Worm (Caenorhabditis elegans) whole organism, L4 larva: ENCODE measurements around the gene C27D9.2.

ENCODE experiments used
- F26F4.8 ChIP-seq: fragments of 200-800 bp; sonication (Bioruptor generic); conservative IDR thresholded peaks from 2 replicates; pipeline ENCODE4 v1.3.6; 2022; ENCODE audit warnings: missing genetic modification characterization, missing compliant biosample characterization
- Y75B8A.6 ChIP-seq: fragments of 200-800 bp; sonication (Bioruptor generic); IDR thresholded peaks from 2 replicates; pipeline ENCODE4 v1.3.6; 2022; ENCODE audit warnings: missing genetic modification reagents, missing genetic modification characterization, missing compliant biosample characterization
- ZK337.2 ChIP-seq: fragments of 200-800 bp; sonication (Bioruptor generic); IDR thresholded peaks from 2 replicates; pipeline ENCODE4 v1.3.6; 2022; ENCODE audit warnings: missing genetic modification reagents, missing genetic modification characterization, missing compliant biosample characterization
- attf-4 ChIP-seq: sonication (generic microtip); optimal IDR thresholded peaks from 3 replicates; lab custom pipeline; 2017; ENCODE audit warnings: missing biosample characterization, missing genetic modification characterization
- ceh-20 ChIP-seq: fragments of 200-800 bp; sonication (Bioruptor generic); IDR thresholded peaks from 2 replicates; pipeline ENCODE4 v1.3.6; 2022; ENCODE audit warnings: missing genetic modification reagents, missing genetic modification characterization, missing compliant biosample characterization
- ceh-28 ChIP-seq: fragments of 150-350 bp; optimal IDR thresholded peaks from 2 replicates; lab custom pipeline; 2014; ENCODE audit warnings: missing biosample characterization, missing genetic modification reagents, missing genetic modification characterization
- ceh-32 ChIP-seq: sonication (generic microtip); optimal IDR thresholded peaks from 2 replicates; lab custom pipeline; 2016; ENCODE audit warnings: mild to moderate bottlenecking, missing genetic modification characterization, missing compliant biosample characterization; ENCODE audit not compliant: poor library complexity
- ceh-82 ChIP-seq: sonication (generic microtip); optimal IDR thresholded peaks from 2 replicates; lab custom pipeline; 2017; ENCODE audit warnings: missing biosample characterization, missing genetic modification characterization
- ctbp-1 ChIP-seq: fragments of 200-800 bp; sonication (Bioruptor generic); IDR thresholded peaks from 2 replicates; pipeline ENCODE4 v1.3.6; 2022; ENCODE audit warnings: missing genetic modification reagents, missing genetic modification characterization, missing compliant biosample characterization
- daf-8 ChIP-seq: fragments of 200-800 bp; sonication (Bioruptor generic); IDR thresholded peaks from 2 replicates; pipeline ENCODE4 v1.3.6; 2022; ENCODE audit warnings: missing genetic modification characterization, missing compliant biosample characterization
- dmd-6 ChIP-seq: fragments of 200-800 bp; sonication (Bioruptor generic); IDR thresholded peaks from 2 replicates; pipeline ENCODE4 v1.3.6; 2022; ENCODE audit warnings: missing genetic modification reagents, missing genetic modification characterization, missing compliant biosample characterization
- dpl-1 ChIP-seq: fragments of 150-350 bp; optimal IDR thresholded peaks from 2 replicates; lab custom pipeline; 2014; ENCODE audit warnings: missing biosample characterization, missing genetic modification reagents, missing genetic modification characterization
- duxl-1 ChIP-seq: sonication (generic microtip); optimal IDR thresholded peaks from 2 replicates; lab custom pipeline; 2016; ENCODE audit warnings: mild to moderate bottlenecking, missing genetic modification characterization, moderate library complexity, missing compliant biosample characterization; ENCODE audit not compliant: poor library complexity
- fos-1 ChIP-seq: fragments of 150-350 bp; optimal IDR thresholded peaks from 2 replicates; lab custom pipeline; 2014; ENCODE audit warnings: missing biosample characterization, missing genetic modification characterization
- gei-8 ChIP-seq: fragments of 200-800 bp; sonication (Bioruptor generic); optimal IDR thresholded peaks from 2 replicates; lab custom pipeline; 2018; ENCODE audit warnings: mild to moderate bottlenecking, missing genetic modification characterization, missing compliant biosample characterization
- hlh-11 ChIP-seq: fragments of 200-800 bp; sonication (Bioruptor generic); optimal IDR thresholded peaks from 2 replicates; lab custom pipeline; 2018; ENCODE audit warnings: mild to moderate bottlenecking, missing genetic modification characterization, missing compliant biosample characterization
- hlh-30 ChIP-seq: sonication (generic microtip); optimal IDR thresholded peaks from 2 replicates; lab custom pipeline; 2017; ENCODE audit warnings: antibody characterized with exemption, mild to moderate bottlenecking, missing genetic modification characterization, missing compliant biosample characterization; ENCODE audit not compliant: insufficient read depth
- hmg-1.1 ChIP-seq: fragments of 200-800 bp; sonication (Bioruptor generic); IDR thresholded peaks from 2 replicates; pipeline ENCODE4 v1.3.6; 2022; ENCODE audit warnings: missing genetic modification reagents, missing genetic modification characterization, missing compliant biosample characterization
- jun-1 ChIP-seq: fragments of 150-350 bp; optimal IDR thresholded peaks from 2 replicates; lab custom pipeline; 2014; ENCODE audit warnings: missing biosample characterization, missing genetic modification reagents, missing genetic modification characterization
- lim-7 ChIP-seq: fragments of 200-800 bp; sonication (Bioruptor generic); IDR thresholded peaks from 2 replicates; pipeline ENCODE4 v1.3.6; 2022; ENCODE audit warnings: missing genetic modification characterization, missing compliant biosample characterization
- lin-13 ChIP-seq: fragments of 150-350 bp; optimal IDR thresholded peaks from 2 replicates; lab custom pipeline; 2014; ENCODE audit warnings: missing biosample characterization, missing genetic modification reagents, missing genetic modification characterization
- lin-38 ChIP-seq: fragments of 200-800 bp; sonication (Bioruptor generic); IDR thresholded peaks from 2 replicates; pipeline ENCODE4 v1.3.6; 2022; ENCODE audit warnings: missing genetic modification reagents, missing genetic modification characterization, missing compliant biosample characterization
- lir-3 ChIP-seq: sonication (generic microtip); optimal IDR thresholded peaks from 2 replicates; lab custom pipeline; 2016; ENCODE audit warnings: mild to moderate bottlenecking, missing genetic modification characterization, missing compliant biosample characterization
- lsy-2 ChIP-seq, 2 experiments: fragments of 150-350 bp in 1 of 2; sonication (generic microtip) in 1 of 2; optimal IDR thresholded peaks; 2 replicates each; lab custom pipeline; 2014 to 2017; ENCODE audit warnings: missing biosample characterization in 2 of 2, missing genetic modification characterization in 2 of 2
- madf-5 ChIP-seq, 2 experiments: fragments of 200-800 bp; sonication (Bioruptor generic); IDR thresholded peaks; 2 replicates each; pipeline ENCODE4 v1.3.6; 2022; ENCODE audit warnings: missing compliant biosample characterization in 2 of 2, missing genetic modification characterization in 2 of 2
- madf-9 ChIP-seq: fragments of 200-800 bp; sonication (Bioruptor generic); conservative IDR thresholded peaks from 2 replicates; pipeline ENCODE4 v1.3.6; 2022; ENCODE audit warnings: missing genetic modification reagents, missing genetic modification characterization, missing compliant biosample characterization
- mdl-1 ChIP-seq, 2 experiments: fragments of 150-350 bp in 1 of 2; sonication (generic microtip) in 1 of 2; optimal IDR thresholded peaks; 2 replicates each; lab custom pipeline; 2014 to 2017; ENCODE audit warnings: missing biosample characterization in 2 of 2, missing genetic modification characterization in 2 of 2
- mdt-29 ChIP-seq: fragments of 200-800 bp; sonication (Bioruptor generic); IDR thresholded peaks from 2 replicates; pipeline ENCODE4 v1.3.6; 2022; ENCODE audit warnings: missing genetic modification reagents, missing genetic modification characterization, missing compliant biosample characterization
- mep-1 ChIP-seq: fragments of 150-350 bp; sonication (generic microtip); optimal IDR thresholded peaks from 3 replicates; lab custom pipeline; 2014; ENCODE audit warnings: missing biosample characterization, missing genetic modification characterization
- mes-2 ChIP-seq: sonication (generic microtip); optimal IDR thresholded peaks from 2 replicates; lab custom pipeline; 2016; ENCODE audit warnings: missing genotype, mild to moderate bottlenecking, missing genetic modification characterization, missing compliant biosample characterization; ENCODE audit not compliant: poor library complexity, severe bottlenecking
- nhr-11 ChIP-seq: fragments of 150-350 bp; optimal IDR thresholded peaks from 2 replicates; lab custom pipeline; 2014; ENCODE audit warnings: missing biosample characterization, missing genetic modification characterization
- nhr-111 ChIP-seq: fragments of 200-800 bp; sonication (Bioruptor generic); optimal IDR thresholded peaks from 2 replicates; lab custom pipeline; 2018; ENCODE audit warnings: mild to moderate bottlenecking, missing genetic modification characterization, missing compliant biosample characterization
- nhr-237 ChIP-seq: sonication (generic microtip); optimal IDR thresholded peaks from 2 replicates; lab custom pipeline; 2017; ENCODE audit warnings: missing biosample characterization, missing genetic modification characterization
- nhr-25 ChIP-seq: sonication (generic microtip); optimal IDR thresholded peaks from 2 replicates; lab custom pipeline; 2017; ENCODE audit warnings: missing genetic modification characterization, mild to moderate bottlenecking, missing compliant biosample characterization, antibody characterized with exemption, moderate library complexity, borderline replicate concordance; ENCODE audit not compliant: insufficient read depth
- nhr-28 ChIP-seq: fragments of 150-350 bp; optimal IDR thresholded peaks from 2 replicates; lab custom pipeline; 2014; ENCODE audit warnings: missing biosample characterization, missing genetic modification characterization
- nhr-48 ChIP-seq: sonication (generic microtip); optimal IDR thresholded peaks from 2 replicates; lab custom pipeline; 2016; ENCODE audit warnings: mild to moderate bottlenecking, missing genetic modification characterization, missing compliant biosample characterization
- pha-4 ChIP-seq, 2 experiments: fragments of 150-350 bp in 1 of 2; fragments of 200-800 bp in 1 of 2; sonication (Bioruptor generic) in 1 of 2; IDR thresholded peaks in 1 of 2; optimal IDR thresholded peaks in 1 of 2; 2 replicates each; pipeline versions ENCODE4 v1.3.6 to Lab custom; 2014 to 2022; ENCODE audit warnings: missing genetic modification characterization in 2 of 2, missing genetic modification reagents in 2 of 2, missing biosample characterization in 1 of 2, missing compliant biosample characterization in 1 of 2
- php-3 ChIP-seq: fragments of 200-800 bp; sonication (Bioruptor generic); IDR thresholded peaks from 2 replicates; pipeline ENCODE4 v1.3.6; 2022; ENCODE audit warnings: missing genetic modification reagents, missing genetic modification characterization, missing compliant biosample characterization
- pqm-1 ChIP-seq: sonication (generic microtip); optimal IDR thresholded peaks from 2 replicates; lab custom pipeline; 2017; ENCODE audit warnings: missing biosample characterization, missing genetic modification characterization
- set-16 ChIP-seq: fragments of 200-800 bp; sonication (Bioruptor generic); IDR thresholded peaks from 2 replicates; pipeline ENCODE4 v1.3.6; 2022; ENCODE audit warnings: missing genetic modification reagents, missing genetic modification characterization, missing compliant biosample characterization
- snpc-1.2 ChIP-seq: fragments of 200-800 bp; sonication (Bioruptor generic); IDR thresholded peaks from 2 replicates; pipeline ENCODE4 v1.3.6; 2022; ENCODE audit warnings: missing genetic modification reagents, missing genetic modification characterization, missing compliant biosample characterization
- spr-3 ChIP-seq: fragments of 200-800 bp; sonication (Bioruptor generic); optimal IDR thresholded peaks from 2 replicates; lab custom pipeline; 2018; ENCODE audit warnings: mild to moderate bottlenecking, missing genetic modification characterization, missing compliant biosample characterization
- tra-1 ChIP-seq: fragments of 200-800 bp; sonication (Bioruptor generic); IDR thresholded peaks from 2 replicates; pipeline ENCODE4 v1.3.6; 2022; ENCODE audit warnings: missing genetic modification reagents, missing genetic modification characterization, missing compliant biosample characterization
- vab-7 ChIP-seq: fragments of 200-800 bp; sonication (Bioruptor generic); IDR thresholded peaks from 2 replicates; pipeline ENCODE4 v1.3.6; 2022; ENCODE audit warnings: missing genetic modification reagents, missing genetic modification characterization, missing compliant biosample characterization
- zag-1 ChIP-seq: fragments of 150-350 bp; optimal IDR thresholded peaks from 2 replicates; lab custom pipeline; 2014; ENCODE audit warnings: missing biosample characterization, missing genetic modification characterization
- zfp-3 ChIP-seq: fragments of 200-800 bp; sonication (Bioruptor generic); conservative IDR thresholded peaks from 2 replicates; pipeline ENCODE4 v1.3.6; 2022; ENCODE audit warnings: missing genetic modification reagents, missing genetic modification characterization, missing compliant biosample characterization
- zip-11 ChIP-seq: fragments of 200-800 bp; sonication (Bioruptor generic); IDR thresholded peaks from 2 replicates; pipeline ENCODE4 v1.3.6; 2022; ENCODE audit warnings: missing genetic modification characterization, missing compliant biosample characterization
- ztf-11 ChIP-seq: fragments of 150-350 bp; optimal IDR thresholded peaks from 2 replicates; lab custom pipeline; 2014; ENCODE audit warnings: missing biosample characterization, missing genetic modification characterization

The C27D9.2 gene

DNA sequence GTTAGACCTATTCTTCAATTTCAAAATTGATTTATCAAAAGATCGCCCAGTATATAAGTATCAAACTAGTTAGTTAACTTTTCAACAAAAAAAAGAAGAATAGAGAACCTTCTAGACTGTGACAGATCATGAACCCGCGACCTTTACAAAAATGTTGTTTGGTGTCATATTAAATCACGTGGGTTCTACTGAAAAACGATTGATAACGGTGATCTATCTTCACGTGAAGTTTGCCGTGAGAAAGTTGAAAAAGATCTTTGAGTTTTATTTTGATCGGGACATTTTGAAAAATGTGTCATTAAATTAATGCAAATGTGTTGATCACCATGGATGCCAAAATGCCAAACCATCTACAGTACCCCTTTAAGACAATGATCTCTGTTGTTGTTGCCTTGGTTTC is 8.3 kb downstream of the C27D9.2 start:
- TF ChIP-seq lir-3 (tag; lab: Kevin White, UChicago) = no peak
- TF ChIP-seq mes-2 (tag; lab: Kevin White, UChicago) = no peak
- no peak for TF ChIP-seq lin-38
- TF ChIP-seq duxl-1 = no peak
- no peak for TF ChIP-seq nhr-111
- TF ChIP-seq jun-1 (tag; lab: Kevin White, UChicago) = no peak
- peak; percentile 64; the same call in 1 of the 2 replicates for TF ChIP-seq mdt-29
- TF ChIP-seq fos-1 = no peak
- TF ChIP-seq attf-4 (tag; lab: Kevin White, UChicago) = no peak
- TF ChIP-seq zag-1 (tag; lab: Kevin White, UChicago) = no peak
- TF ChIP-seq php-3 (GFP tag; lab: Robert Waterston, UW) = no peak
- no peak for TF ChIP-seq nhr-11 (tag; lab: Kevin White, UChicago)
- TF ChIP-seq spr-3 (GFP tag; lab: Kevin White, UChicago) = no peak
- TF ChIP-seq ceh-82 (tag; lab: Kevin White, UChicago) = no peak
- TF ChIP-seq nhr-48 = no peak
- 0 out of 2 replicates have a peak, but pooled peaks have one; percentile 14 for TF ChIP-seq ceh-20 (GFP tag; lab: Robert Waterston, UW)
- no peak for TF ChIP-seq vab-7
- no peak for TF ChIP-seq hmg-1.1
- TF ChIP-seq gei-8 (GFP tag; lab: Kevin White, UChicago) = no peak
- no peak for TF ChIP-seq tra-1
- TF ChIP-seq pha-4 (GFP tag; IDR thresholded peaks at IDR 0.05; lab: Robert Waterston, UW) = no peak
- TF ChIP-seq pha-4 (tag; optimal IDR thresholded peaks at IDR 0.05; lab: Kevin White, UChicago) = no peak
- TF ChIP-seq madf-9 (GFP tag; lab: Robert Waterston, UW) = no peak
- TF ChIP-seq mep-1 = no peak
- TF ChIP-seq snpc-1.2 = no peak
- TF ChIP-seq ZK337.2 (GFP tag; lab: Robert Waterston, UW) = no peak
- no peak for TF ChIP-seq lin-13 (GFP tag; lab: Kevin White, UChicago)
- TF ChIP-seq hlh-11 = peak; percentile 4
- TF ChIP-seq zfp-3 = no peak
- no peak for TF ChIP-seq ceh-28 (tag; lab: Kevin White, UChicago)
- no peak for TF ChIP-seq nhr-237 (tag; lab: Kevin White, UChicago)
- no peak for TF ChIP-seq zip-11 (GFP tag; lab: Robert Waterston, UW)
- TF ChIP-seq dmd-6 (GFP tag; lab: Robert Waterston, UW) = no peak
- TF ChIP-seq nhr-25 = no peak
- TF ChIP-seq nhr-28 = no peak
- TF ChIP-seq hlh-30 (tag; lab: Kevin White, UChicago) = peak; percentile 66
- TF ChIP-seq, all 104 proteins: peak for 4

- TF ChIP-seq ZK337.2 (GFP tag; lab: Robert Waterston, UW) (no peak), daf-8 (GFP tag; lab: Robert Waterston, UW) (no peak), hlh-30 (tag; lab: Kevin White, UChicago) (peak; percentile 26), lsy-2 (tag; optimal IDR thresholded peaks at IDR 0.05; lab: Kevin White, UChicago) (peak in 1 of 2 experiments; percentile 2)
Measured at ce11 chrII:4747697-4748096, 9.0 kb downstream of the C27D9.2 start.

DNA sequence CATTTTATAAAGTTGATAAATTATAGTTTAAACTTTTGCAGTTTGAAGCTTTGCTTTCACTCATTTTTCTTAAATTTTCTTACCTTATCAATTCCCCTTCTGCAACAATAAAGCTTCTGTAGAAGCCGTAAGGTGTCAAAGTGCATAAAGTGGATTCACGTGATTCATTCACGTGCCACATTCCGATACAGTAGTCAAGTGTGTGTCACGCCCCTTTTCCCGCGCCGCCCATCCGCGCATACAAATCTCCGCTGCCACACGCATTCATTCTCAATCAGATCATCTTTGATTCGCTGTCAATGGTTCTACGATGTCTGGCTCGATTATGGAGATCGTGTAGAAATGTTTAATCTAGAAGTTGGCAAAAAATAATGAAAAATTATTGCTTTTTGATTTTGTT is 9.6 kb downstream of the C27D9.2 start:
- TF ChIP-seq Y75B8A.6 (GFP tag; lab: Robert Waterston, UW) = no peak
- TF ChIP-seq set-16 (GFP tag; lab: Robert Waterston, UW) = no peak
- TF ChIP-seq ztf-11 (tag; lab: Kevin White, UChicago) = no peak
- TF ChIP-seq hlh-30 (tag; lab: Kevin White, UChicago) = peak; percentile 69
- TF ChIP-seq madf-5 (GFP tag; IDR thresholded peaks at IDR 0.05; lab: Robert Waterston, UW) = no peak
- no peak for TF ChIP-seq lim-7
- TF ChIP-seq lin-13 (GFP tag; lab: Kevin White, UChicago) = no peak
- no peak for TF ChIP-seq pqm-1 (tag; lab: Kevin White, UChicago)
- no peak for TF ChIP-seq daf-8 (GFP tag; lab: Robert Waterston, UW)
- no peak for TF ChIP-seq F26F4.8
- TF ChIP-seq lsy-2 (tag; optimal IDR thresholded peaks at IDR 0.05; lab: Kevin White, UChicago) = peak in 1 of 2 experiments; percentile 51
- TF ChIP-seq ceh-32 (tag; lab: Kevin White, UChicago) = no peak
- TF ChIP-seq nhr-28 = no peak
- TF ChIP-seq lir-3 (tag; lab: Kevin White, UChicago) = no peak
- peak in 1 of 2 experiments; percentile 39 for TF ChIP-seq mdl-1 (tag; optimal IDR thresholded peaks at IDR 0.05; lab: Kevin White, UChicago)
- no peak for TF ChIP-seq zip-11 (GFP tag; lab: Robert Waterston, UW)
- no peak for TF ChIP-seq ctbp-1 (GFP tag; lab: Robert Waterston, UW)
- TF ChIP-seq hlh-11 = peak; percentile 5
- TF ChIP-seq mdt-29 = peak; percentile 16; the same call in 1 of the 2 replicates
- TF ChIP-seq dpl-1 = no peak
